Fruit fly (Drosophila melanogaster) whole organism, wandering third instar larva: ENCODE data around the gene Sox21b.

ENCODE experiments used
- Dif ChIP-seq: fragments of 200-275, 200-300 bp; sonication (Bioruptor generic); optimal IDR thresholded peaks from 2 replicates; lab custom pipeline; 2018; ENCODE audit warnings: missing biosample characterization, missing genetic modification characterization; ENCODE audit not compliant: partially characterized antibody
- Hnf4 ChIP-seq: fragments of 200-800 bp; sonication (Bioruptor generic); optimal IDR thresholded peaks from 2 replicates; lab custom pipeline; 2016; ENCODE audit warnings: missing biosample characterization, mild to moderate bottlenecking, missing genetic modification characterization
- Mio ChIP-seq: sonication (Bioruptor generic); optimal IDR thresholded peaks from 2 replicates; lab custom pipeline; 2016; ENCODE audit warnings: missing biosample characterization, missing genetic modification characterization
- Myc ChIP-seq: fragments of >200 bp; optimal IDR thresholded peaks from 2 replicates; lab custom pipeline; 2017
- Sp1 ChIP-seq: fragments of 200-800 bp; sonication (Bioruptor generic); optimal IDR thresholded peaks from 3 replicates; lab custom pipeline; 2019; ENCODE audit warnings: missing biosample characterization, mild to moderate bottlenecking, missing genetic modification characterization, moderate library complexity
- Vsx2 ChIP-seq: fragments of 200-300, 225-300 bp; sonication (Bioruptor generic); optimal IDR thresholded peaks from 2 replicates; lab custom pipeline; 2018; ENCODE audit warnings: missing biosample characterization, missing genetic modification characterization; ENCODE audit not compliant: partially characterized antibody
- dmrt93B ChIP-seq: fragments of 200-800 bp; sonication (Bioruptor generic); optimal IDR thresholded peaks from 2 replicates; lab custom pipeline; 2018; ENCODE audit warnings: missing biosample characterization, mild to moderate bottlenecking, missing genetic modification characterization
- ey ChIP-seq: fragments of 200-800 bp; sonication (Bioruptor generic); optimal IDR thresholded peaks from 2 replicates; lab custom pipeline; 2016; ENCODE audit warnings: missing biosample characterization, missing genetic modification characterization
- fru ChIP-seq: fragments of 200-800 bp; sonication (Bioruptor generic); optimal IDR thresholded peaks from 3 replicates; lab custom pipeline; 2016; ENCODE audit warnings: missing biosample characterization, mild to moderate bottlenecking, missing genetic modification characterization
- usp ChIP-seq: fragments of >200 bp; optimal IDR thresholded peaks from 2 replicates; lab custom pipeline; 2017; ENCODE audit warnings: missing biosample characterization, missing genetic modification characterization

DNA sequence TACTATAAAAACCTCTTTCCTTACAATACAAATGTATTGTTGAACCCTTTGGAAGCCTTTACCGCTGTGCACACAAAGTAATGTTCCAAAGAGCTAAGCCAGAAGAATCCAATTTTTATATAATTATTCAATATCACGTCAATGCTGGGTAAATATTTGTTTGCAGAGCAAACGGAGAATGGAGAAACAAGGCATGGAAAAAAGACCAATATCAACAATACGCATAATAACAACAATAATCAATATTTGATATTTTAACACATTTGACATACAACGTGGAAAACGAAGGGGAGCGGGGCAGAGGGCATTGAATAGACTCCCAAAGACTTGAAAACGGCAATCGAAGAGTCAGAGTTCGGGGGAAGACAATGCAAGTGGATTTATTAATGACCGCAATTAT lies 43.1 kb upstream of the Sox21b start:
- TF ChIP-seq Sp1 (GFP tag; lab: Kevin White, UChicago): no peak
- TF ChIP-seq Vsx2: no peak
- TF ChIP-seq fru (GFP tag; lab: Kevin White, UChicago): no peak
- no peak for TF ChIP-seq ey (GFP tag; lab: Kevin White, UChicago)
- no peak for TF ChIP-seq usp (GFP tag; lab: Kevin White, UChicago)
- TF ChIP-seq Mio (GFP tag; lab: Kevin White, UChicago): no peak
- TF ChIP-seq Hnf4 (GFP tag; lab: Kevin White, UChicago): no peak
- TF ChIP-seq dmrt93B (GFP tag; lab: Kevin White, UChicago): no peak
- TF ChIP-seq Myc (lab: Kevin White, UChicago): no peak
- TF ChIP-seq Dif (GFP tag; lab: Kevin White, UChicago): no peak
